Fruit fly (Drosophila melanogaster): ENCODE data around the gene CG13373.

DNA sequence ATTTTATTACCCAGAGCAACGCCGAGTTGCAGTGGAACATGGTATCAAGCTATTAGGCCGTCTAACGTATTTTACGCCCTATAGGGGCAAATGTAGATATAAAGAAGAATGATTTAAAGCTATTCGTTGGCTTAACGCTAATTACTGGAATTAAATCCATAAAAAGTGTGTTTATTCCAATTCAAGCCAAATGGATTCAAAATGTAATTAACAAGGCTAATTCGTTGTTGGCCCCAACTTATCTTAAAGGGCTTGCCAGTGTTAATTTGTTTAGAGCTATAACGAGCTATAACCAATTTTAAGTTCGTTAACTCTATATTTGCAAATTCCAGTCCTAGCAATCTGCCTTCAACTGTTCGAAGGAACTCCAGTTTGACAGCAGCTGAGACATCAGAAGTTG lies 27.8 kb upstream of the CG13373 start:
- TF ChIP-seq CG1621 (tag; optimal IDR thresholded peaks at IDR 0.05), result no peak
- TF ChIP-seq ss (GFP tag; optimal IDR thresholded peaks at IDR 0.05), result no peak
- TF ChIP-seq fd59A (GFP tag; optimal IDR thresholded peaks at IDR 0.05), result no peak
- no peak for TF ChIP-seq vri (GFP tag; optimal IDR thresholded peaks at IDR 0.05)
- no peak for TF ChIP-seq CG3032 (tag; optimal IDR thresholded peaks at IDR 0.05)

All from whole organism, prepupa.